Worm (Caenorhabditis elegans) whole organism, L4 larva: Measurements from ENCODE around the gene npr-40.

Source experiments
- R02D3.7 ChIP-seq: fragments of 150-350 bp; sonication (generic microtip); optimal IDR thresholded peaks from 3 replicates; lab custom pipeline; 2014; ENCODE audit warnings: missing biosample characterization, missing genetic modification characterization
- Y48G9A.11 ChIP-seq: fragments of 200-800 bp; sonication (Bioruptor generic); IDR thresholded peaks from 2 replicates; pipeline ENCODE4 v1.3.6; 2022; ENCODE audit warnings: missing genetic modification reagents, missing genetic modification characterization, missing compliant biosample characterization
- ama-1 ChIP-seq: fragments of 150-350 bp; optimal IDR thresholded peaks from 2 replicates; lab custom pipeline; 2014; ENCODE audit warnings: inconsistent platforms, mixed read lengths
- ceh-82 ChIP-seq: sonication (generic microtip); optimal IDR thresholded peaks from 2 replicates; lab custom pipeline; 2017; ENCODE audit warnings: missing biosample characterization, missing genetic modification characterization
- ces-1 ChIP-seq: fragments of 150-350 bp; sonication (generic microtip); optimal IDR thresholded peaks from 4 replicates; lab custom pipeline; 2014; ENCODE audit warnings: missing biosample characterization, missing genetic modification reagents, missing genetic modification characterization
- egl-27 ChIP-seq: sonication (generic microtip); optimal IDR thresholded peaks from 3 replicates; lab custom pipeline; 2017; ENCODE audit warnings: missing biosample characterization, missing genetic modification reagents, missing genetic modification characterization
- lin-1 ChIP-seq: fragments of 200-800 bp; sonication (Bioruptor generic); IDR thresholded peaks from 2 replicates; pipeline ENCODE4 v1.3.6; 2022; ENCODE audit warnings: missing genetic modification reagents, missing genetic modification characterization, missing compliant biosample characterization
- lir-3 ChIP-seq: sonication (generic microtip); optimal IDR thresholded peaks from 2 replicates; lab custom pipeline; 2016; ENCODE audit warnings: mild to moderate bottlenecking, missing genetic modification characterization, missing compliant biosample characterization
- nhr-11 ChIP-seq: fragments of 150-350 bp; optimal IDR thresholded peaks from 2 replicates; lab custom pipeline; 2014; ENCODE audit warnings: missing biosample characterization, missing genetic modification characterization
- set-16 ChIP-seq: fragments of 200-800 bp; sonication (Bioruptor generic); IDR thresholded peaks from 2 replicates; pipeline ENCODE4 v1.3.6; 2022; ENCODE audit warnings: missing genetic modification reagents, missing genetic modification characterization, missing compliant biosample characterization
- skn-1 ChIP-seq: fragments of 150-350 bp; optimal IDR thresholded peaks from 2 replicates; lab custom pipeline; 2014; ENCODE audit warnings: missing biosample characterization, missing genetic modification characterization
- snpc-4 ChIP-seq: fragments of 150-350 bp; optimal IDR thresholded peaks from 2 replicates; lab custom pipeline; 2014; ENCODE audit warnings: missing biosample characterization, missing genetic modification characterization
- spr-1 ChIP-seq: sonication (generic microtip); optimal IDR thresholded peaks from 2 replicates; lab custom pipeline; 2016; ENCODE audit warnings: mild to moderate bottlenecking, missing genetic modification characterization, missing compliant biosample characterization
- zag-1 ChIP-seq: fragments of 150-350 bp; optimal IDR thresholded peaks from 2 replicates; lab custom pipeline; 2014; ENCODE audit warnings: missing biosample characterization, missing genetic modification characterization

- TF ChIP-seq Y48G9A.11 (no peak), snpc-4 (tag; lab: Kevin White, UChicago) (no peak), ceh-82 (no peak), lin-1 (GFP tag; lab: Robert Waterston, UW) (no peak), lir-3 (tag; lab: Kevin White, UChicago) (no peak), nhr-11 (tag; lab: Kevin White, UChicago) (no peak), ama-1 (lab: Kevin White, UChicago) (no peak), egl-27 (tag; lab: Kevin White, UChicago) (no peak), spr-1 (tag; lab: Kevin White, UChicago) (no peak), ces-1 (GFP tag; lab: Kevin White, UChicago) (no peak), skn-1 (tag; lab: Kevin White, UChicago) (no peak), R02D3.7 (tag; lab: Kevin White, UChicago) (no peak), zag-1 (tag; lab: Kevin White, UChicago) (no peak), set-16 (GFP tag; lab: Robert Waterston, UW) (no peak)
Measured at ce11 chrX:14905161-14905560, 13.5 kb upstream of the npr-40 start, which contains the start of gene hex-5.
